Fruit fly (Drosophila melanogaster) whole organism, embryonic: ENCODE results near the gene CG13012.

Experiments used
- ATbp ChIP-seq: fragments of 200-800 bp; sonication (Bioruptor generic); optimal IDR thresholded peaks from 2 replicates; lab custom pipeline; 2017; ENCODE audit warnings: missing biosample characterization, mild to moderate bottlenecking, missing genetic modification characterization, missing genetic modification reagents
- Abd-B ChIP-seq: fragments of 200-800 bp; sonication (Bioruptor generic); optimal IDR thresholded peaks from 2 replicates; lab custom pipeline; 2018; ENCODE audit warnings: missing biosample characterization, mild to moderate bottlenecking, missing genetic modification characterization, moderate library complexity
- Adf1 ChIP-seq: fragments of 200-800 bp; sonication (Bioruptor generic); IDR thresholded peaks from 2 replicates; pipeline ENCODE4 v1.3.6; 2022; ENCODE audit warnings: missing biosample characterization, missing genetic modification characterization
- Atf3 ChIP-seq: fragments of 200-800 bp; sonication (Bioruptor generic); optimal IDR thresholded peaks from 3 replicates; lab custom pipeline; 2016; ENCODE audit warnings: missing biosample characterization, missing genetic modification characterization
- Atf6 ChIP-seq: fragments of 200-800 bp; sonication (Bioruptor generic); IDR thresholded peaks from 2 replicates; pipeline ENCODE4 v1.3.6; 2022; ENCODE audit warnings: missing biosample characterization, missing genetic modification characterization
- Blimp-1 ChIP-seq: fragments of 200-800 bp; sonication (Bioruptor generic); optimal IDR thresholded peaks from 3 replicates; lab custom pipeline; 2018; ENCODE audit warnings: missing biosample characterization, missing genetic modification characterization, mild to moderate bottlenecking, moderate library complexity, missing genetic modification reagents
- CG10321 ChIP-seq: fragments of 200-800 bp; sonication (Bioruptor generic); IDR thresholded peaks from 2 replicates; pipeline ENCODE4 v1.3.6; 2022; ENCODE audit warnings: missing biosample characterization, missing genetic modification characterization
- CG11247 ChIP-seq: fragments of 200-800 bp; sonication (Bioruptor generic); IDR thresholded peaks from 2 replicates; pipeline ENCODE4 v1.3.6; 2022; ENCODE audit warnings: missing biosample characterization, missing genetic modification characterization
- CG12744 ChIP-seq: fragments of 200-800 bp; sonication (Bioruptor generic); optimal IDR thresholded peaks from 2 replicates; lab custom pipeline; 2016; ENCODE audit warnings: missing biosample characterization, missing genetic modification characterization
- CG13424 ChIP-seq: fragments of 200-800 bp; sonication (Bioruptor generic); optimal IDR thresholded peaks from 2 replicates; lab custom pipeline; 2019; ENCODE audit warnings: missing biosample characterization, mild to moderate bottlenecking, missing genetic modification characterization, moderate library complexity
- CG13624 ChIP-seq: fragments of 200-800 bp; sonication (Bioruptor generic); optimal IDR thresholded peaks from 2 replicates; lab custom pipeline; 2016; ENCODE audit warnings: missing biosample characterization, missing genetic modification characterization
- CG14441 ChIP-seq: fragments of 200-800 bp; sonication (Bioruptor generic); IDR thresholded peaks from 2 replicates; pipeline ENCODE4 v1.3.6; 2022; ENCODE audit warnings: missing biosample characterization, missing genetic modification characterization
- CG15269 ChIP-seq: fragments of 200-800 bp; sonication (Bioruptor generic); optimal IDR thresholded peaks from 2 replicates; lab custom pipeline; 2018; ENCODE audit warnings: missing biosample characterization, mild to moderate bottlenecking, missing genetic modification characterization, moderate library complexity
- CG15479 ChIP-seq: fragments of 200-800 bp; sonication (Bioruptor generic); optimal IDR thresholded peaks from 3 replicates; lab custom pipeline; 2019; ENCODE audit warnings: missing biosample characterization, mild to moderate bottlenecking, missing genetic modification characterization, moderate library complexity
- CG18599 ChIP-seq: fragments of 200-800 bp; sonication (Bioruptor generic); optimal IDR thresholded peaks from 3 replicates; lab custom pipeline; 2017; ENCODE audit warnings: missing biosample characterization, missing genetic modification characterization, mild to moderate bottlenecking, moderate library complexity, missing genetic modification reagents
- CG2120 ChIP-seq: fragments of 200-800 bp; sonication (Bioruptor generic); optimal IDR thresholded peaks from 3 replicates; lab custom pipeline; 2016; ENCODE audit warnings: missing biosample characterization, missing genetic modification characterization
- CG2875 ChIP-seq: fragments of 200-800 bp; sonication (Bioruptor generic); optimal IDR thresholded peaks from 2 replicates; lab custom pipeline; 2017; ENCODE audit warnings: missing biosample characterization, mild to moderate bottlenecking, missing genetic modification characterization, missing genetic modification reagents
- CG3847 ChIP-seq: fragments of 200-800 bp; sonication (Bioruptor generic); IDR thresholded peaks from 2 replicates; pipeline ENCODE4 v1.3.6; 2022; ENCODE audit warnings: missing biosample characterization, missing genetic modification characterization
- CG4404 ChIP-seq: fragments of 200-800 bp; sonication (Bioruptor generic); IDR thresholded peaks from 2 replicates; pipeline ENCODE4 v1.3.6; 2022; ENCODE audit warnings: missing biosample characterization, missing genetic modification characterization
- CG6175 ChIP-seq: fragments of 200-800 bp; sonication (Bioruptor generic); IDR thresholded peaks from 3 replicates; pipeline ENCODE4 v1.3.6; 2022; ENCODE audit warnings: missing biosample characterization, missing genetic modification characterization
- CG7839 ChIP-seq: fragments of 200-800 bp; sonication (Bioruptor generic); optimal IDR thresholded peaks from 3 replicates; lab custom pipeline; 2018; ENCODE audit warnings: missing biosample characterization, mild to moderate bottlenecking, missing genetic modification characterization, moderate library complexity
- CG9437 ChIP-seq: fragments of 200-800 bp; sonication (Bioruptor generic); optimal IDR thresholded peaks from 2 replicates; lab custom pipeline; 2018; ENCODE audit warnings: missing biosample characterization, mild to moderate bottlenecking, missing genetic modification characterization
- CrebB ChIP-seq: fragments of 200-800 bp; sonication (Bioruptor generic); optimal IDR thresholded peaks from 3 replicates; lab custom pipeline; 2018; ENCODE audit warnings: missing biosample characterization, mild to moderate bottlenecking, missing genetic modification characterization
- HmgZ ChIP-seq: fragments of 200-800 bp; sonication (Bioruptor generic); optimal IDR thresholded peaks from 2 replicates; lab custom pipeline; 2018; ENCODE audit warnings: missing biosample characterization, mild to moderate bottlenecking, missing genetic modification characterization
- Med ChIP-seq: fragments of 200-800 bp; sonication (Bioruptor generic); peaks from one replicate; lab custom pipeline; 2016; ENCODE audit warnings: missing biosample characterization, missing genetic modification characterization, mild to moderate bottlenecking, inconsistent platforms, moderate library complexity
- Sox102F ChIP-seq: fragments of 200-800 bp; sonication (Bioruptor generic); optimal IDR thresholded peaks from 2 replicates; lab custom pipeline; 2018; ENCODE audit warnings: missing biosample characterization, mild to moderate bottlenecking, missing genetic modification characterization, moderate library complexity
- Ssrp ChIP-seq: fragments of 200-800 bp; sonication (Bioruptor generic); optimal IDR thresholded peaks from 2 replicates; lab custom pipeline; 2018; ENCODE audit warnings: missing biosample characterization, mild to moderate bottlenecking, missing genetic modification characterization, moderate library complexity
- Xbp1 ChIP-seq: fragments of 200-800 bp; sonication (Bioruptor generic); optimal IDR thresholded peaks from 3 replicates; lab custom pipeline; 2016; ENCODE audit warnings: missing biosample characterization, mild to moderate bottlenecking, missing genetic modification characterization
- Xrp1 ChIP-seq: fragments of 200-800 bp; sonication (Bioruptor generic); IDR thresholded peaks from 2 replicates; pipeline ENCODE4 v1.3.6; 2022; ENCODE audit warnings: missing biosample characterization, missing genetic modification characterization
- az2 ChIP-seq: fragments of 200-800 bp; sonication (Bioruptor generic); optimal IDR thresholded peaks from 3 replicates; lab custom pipeline; 2016; ENCODE audit warnings: missing biosample characterization, missing genetic modification characterization
- bowl ChIP-seq: fragments of 200-800 bp; sonication (Bioruptor generic); IDR thresholded peaks from 2 replicates; pipeline ENCODE4 v1.3.6; 2022; ENCODE audit warnings: missing biosample characterization, missing genetic modification characterization
- cas ChIP-seq: fragments of 200-800 bp; sonication (Bioruptor generic); IDR thresholded peaks from 2 replicates; pipeline ENCODE4 v1.3.6; 2022; ENCODE audit warnings: missing biosample characterization, missing genetic modification characterization
- chinmo ChIP-seq: fragments of 200-800 bp; sonication (Bioruptor generic); IDR thresholded peaks from 4 replicates; pipeline ENCODE4 v1.3.6; 2022; ENCODE audit warnings: missing biosample characterization, missing genetic modification characterization; ENCODE audit not compliant: partially characterized antibody
- da ChIP-seq: fragments of 200-800 bp; sonication (Bioruptor generic); optimal IDR thresholded peaks from 2 replicates; lab custom pipeline; 2016; ENCODE audit warnings: missing biosample characterization, missing genetic modification characterization
- dmrt99B ChIP-seq: fragments of 200-800 bp; sonication (Bioruptor generic); optimal IDR thresholded peaks from 2 replicates; lab custom pipeline; 2018; ENCODE audit warnings: missing biosample characterization, mild to moderate bottlenecking, missing genetic modification characterization, moderate library complexity
- dpn ChIP-seq, 2 experiments: fragments of 200-800 bp; sonication (Bioruptor generic); optimal IDR thresholded peaks; 3 replicates each; lab custom pipeline; 2016; ENCODE audit warnings: missing biosample characterization in 2 of 2, missing genetic modification characterization in 2 of 2
- exex ChIP-seq: fragments of 200-800 bp; sonication (Bioruptor generic); optimal IDR thresholded peaks from 4 replicates; lab custom pipeline; 2018; ENCODE audit warnings: missing biosample characterization, mild to moderate bottlenecking, missing genetic modification characterization, moderate library complexity
- gem ChIP-seq: fragments of 200-800 bp; sonication (Bioruptor generic); optimal IDR thresholded peaks from 2 replicates; lab custom pipeline; 2019; ENCODE audit warnings: missing biosample characterization, mild to moderate bottlenecking, missing genetic modification characterization, moderate library complexity
- phol ChIP-seq: fragments of 200-800 bp; sonication (Bioruptor generic); optimal IDR thresholded peaks from 3 replicates; lab custom pipeline; 2018; ENCODE audit warnings: missing biosample characterization, mild to moderate bottlenecking, missing genetic modification characterization, moderate library complexity
- slbo ChIP-seq: fragments of 200-800 bp; sonication (Bioruptor generic); IDR thresholded peaks from 2 replicates; pipeline ENCODE4 v1.3.6; 2022; ENCODE audit warnings: missing biosample characterization, missing genetic modification characterization
- tgo ChIP-seq: fragments of 200-800 bp; sonication (Bioruptor generic); IDR thresholded peaks from 3 replicates; pipeline ENCODE4 v1.3.6; 2022; ENCODE audit warnings: missing biosample characterization, missing genetic modification characterization
- unpg ChIP-seq: fragments of 200-800 bp; sonication (Bioruptor generic); optimal IDR thresholded peaks from 3 replicates; lab custom pipeline; 2018; ENCODE audit warnings: missing biosample characterization, mild to moderate bottlenecking, missing genetic modification characterization, moderate library complexity
- zen ChIP-seq: fragments of 200-800 bp; sonication (Bioruptor generic); optimal IDR thresholded peaks from 3 replicates; lab custom pipeline; 2018; ENCODE audit warnings: missing biosample characterization, mild to moderate bottlenecking, missing genetic modification characterization, moderate library complexity
- zfh2 ChIP-seq: fragments of 200-800 bp; sonication (Bioruptor generic); optimal IDR thresholded peaks from 2 replicates; lab custom pipeline; 2016; ENCODE audit warnings: missing biosample characterization, missing genetic modification characterization

The CG13012 gene

DNA sequence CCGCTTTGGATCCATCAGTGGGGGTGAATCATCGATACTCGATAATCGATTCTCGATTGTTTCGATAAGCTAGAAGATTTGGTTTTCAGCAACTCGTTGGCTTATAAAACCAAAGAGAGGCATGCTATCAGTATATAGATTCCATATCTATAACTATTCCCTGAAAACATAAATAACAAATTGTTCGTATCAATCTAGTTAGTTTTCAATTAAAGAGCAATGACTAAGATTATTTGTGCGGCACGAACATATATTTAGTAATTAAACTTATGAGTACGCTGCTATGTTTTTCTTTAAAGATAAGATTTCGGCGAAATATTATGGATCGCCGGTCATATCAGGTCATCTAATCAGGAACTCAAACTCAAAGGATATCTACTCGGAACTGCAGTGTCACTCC is 2.0 kb downstream of the CG13012 start:
- peak; percentile 98 for TF ChIP-seq exex (tag; lab: Kevin White, UChicago)
- no peak for TF ChIP-seq da (GFP tag; lab: Kevin White, UChicago)

- no peak for TF ChIP-seq CG15479 (GFP tag; lab: Kevin White, UChicago)
- peak; percentile 62 for TF ChIP-seq CG9437 (GFP tag; lab: Kevin White, UChicago)
- peak; percentile 58; the same call in 1 of the 2 replicates for TF ChIP-seq Adf1 (GFP tag; lab: Robert Waterston, UW)
Observed at dm6 chrX:16672904-16673303, 3.6 kb downstream of the CG13012 start.

DNA sequence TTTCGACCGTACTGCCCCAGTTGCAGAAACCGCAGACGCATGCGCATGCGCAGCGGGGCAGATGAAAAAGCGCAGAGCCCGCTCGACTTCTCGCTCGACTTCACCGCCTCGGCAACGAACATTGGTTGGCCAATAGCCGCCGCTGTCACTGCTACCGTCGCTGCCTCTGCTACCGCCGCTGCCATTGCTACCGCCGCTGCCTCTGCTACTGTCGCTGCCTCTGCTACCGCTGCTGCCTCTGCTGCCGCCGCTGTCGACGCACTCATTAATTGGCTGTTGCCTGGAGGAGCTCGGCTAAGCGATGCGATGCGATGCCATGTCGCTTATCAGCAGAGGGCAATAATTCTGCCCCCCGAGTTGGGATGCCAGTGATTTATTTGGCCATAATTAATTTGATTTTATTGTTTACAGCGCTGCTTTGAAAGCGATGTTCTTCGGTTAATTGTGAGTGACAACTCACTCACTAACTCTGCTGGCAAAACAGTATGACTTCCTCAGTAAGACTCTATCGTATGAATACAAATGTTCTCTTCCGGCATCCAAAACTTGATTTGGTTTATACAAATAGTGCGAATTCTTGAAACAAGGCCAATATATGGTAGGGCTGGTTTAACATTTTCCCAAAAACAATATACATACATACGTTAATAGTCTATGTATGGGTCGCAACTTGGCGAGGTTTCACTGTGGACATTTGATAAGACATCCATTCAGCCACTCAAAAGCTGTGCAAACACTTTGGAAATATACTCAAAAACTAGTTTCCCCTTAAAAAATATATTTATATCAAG is 5.7 kb downstream of the CG13012 start:
- TF ChIP-seq dpn (GFP tag; optimal IDR thresholded peaks at IDR 0.05; lab: Kevin White, UChicago), result peak in 1 of 2 experiments; percentile 48
- peak; percentile 15 for TF ChIP-seq CrebB (tag; lab: Kevin White, UChicago)
- peak; percentile 38 for TF ChIP-seq zfh2 (GFP tag; lab: Kevin White, UChicago)
- peak; percentile 50 for TF ChIP-seq CG18599 (GFP tag; lab: Kevin White, UChicago)
- TF ChIP-seq Atf3 (GFP tag; lab: Kevin White, UChicago), result no peak
- no peak for TF ChIP-seq CG10321
- no peak for TF ChIP-seq CG3847 (GFP tag; lab: Robert Waterston, UW)
- TF ChIP-seq Abd-B (GFP tag; lab: Kevin White, UChicago), result peak; percentile 42
- peak; percentile 54; the same call in 1 of the 2 replicates for TF ChIP-seq slbo (GFP tag; lab: Robert Waterston, UW)
- TF ChIP-seq dmrt99B (tag; lab: Kevin White, UChicago), result peak; percentile 30
- TF ChIP-seq CG11247 (GFP tag; lab: Robert Waterston, UW), result no peak
- peak; percentile 42 for TF ChIP-seq Xbp1 (GFP tag; lab: Kevin White, UChicago)
- peak; percentile 7 for TF ChIP-seq ATbp
- peak; percentile 97 for TF ChIP-seq Adf1 (GFP tag; lab: Robert Waterston, UW)
- TF ChIP-seq CG12744 (GFP tag; lab: Kevin White, UChicago), result no peak
- TF ChIP-seq gem (tag; lab: Kevin White, UChicago), result peak; percentile 65
- TF ChIP-seq HmgZ (tag; lab: Kevin White, UChicago), result peak; percentile 36
- TF ChIP-seq Xrp1 (GFP tag; lab: Robert Waterston, UW), result peak; percentile 24; the same call in 1 of the 2 replicates
- TF ChIP-seq Blimp-1, result no peak
- TF ChIP-seq Sox102F (GFP tag; lab: Kevin White, UChicago), result peak; percentile 47
- TF ChIP-seq phol (tag; lab: Kevin White, UChicago), result peak; percentile 1
- TF ChIP-seq unpg (GFP tag; lab: Kevin White, UChicago), result peak; percentile 21
- peak; percentile 26 for TF ChIP-seq CG13424
- peak; percentile 87 for TF ChIP-seq Med (GFP tag; lab: Kevin White, UChicago)
- peak; percentile 55 for TF ChIP-seq CG15269 (tag; lab: Kevin White, UChicago)
- TF ChIP-seq CG2875, result no peak
- TF ChIP-seq chinmo (GFP tag; lab: Robert Waterston, UW), result 0 out of 4 replicates have a peak, but pooled peaks have one; percentile 45
- no peak for TF ChIP-seq cas (GFP tag; lab: Robert Waterston, UW)
- peak; percentile 4 for TF ChIP-seq az2 (GFP tag; lab: Kevin White, UChicago)
- TF ChIP-seq CG7839 (tag; lab: Kevin White, UChicago), result peak; percentile 48
- TF ChIP-seq bowl, result no peak
- TF ChIP-seq zen (tag; lab: Kevin White, UChicago), result no peak
- no peak for TF ChIP-seq CG4404 (GFP tag; lab: Robert Waterston, UW)
- TF ChIP-seq Ssrp (tag; lab: Kevin White, UChicago), result peak; percentile 17
- peak; percentile 72 for TF ChIP-seq CG2120 (GFP tag; lab: Kevin White, UChicago)
- TF ChIP-seq tgo (GFP tag; lab: Robert Waterston, UW), result 0 out of 3 replicates have a peak, but pooled peaks have one; percentile 13
- TF ChIP-seq CG13624 (GFP tag; lab: Kevin White, UChicago), result no peak
- peak; percentile 23; the same call in 1 of the 2 replicates for TF ChIP-seq Atf6 (GFP tag; lab: Robert Waterston, UW)
- TF ChIP-seq CG6175 (GFP tag; lab: Robert Waterston, UW), result 0 out of 3 replicates have a peak, but pooled peaks have one; percentile 17
- peak; percentile 50 for TF ChIP-seq CG14441 (GFP tag; lab: Robert Waterston, UW)
